Worm (Caenorhabditis elegans): ENCODE data around the gene nhr-147.

The nhr-147 gene

ce11 chrV:7379384-7379783 is 33.8 kb downstream of the nhr-147 start, which contains the start of gene srsx-24:
TSS of gene srsx-24 (minus strand) at chrV:7379484.
- TF ChIP-seq sma-3 (GFP tag; optimal IDR thresholded peaks at IDR 0.05) = no peak
- no peak for TF ChIP-seq sma-9 (GFP tag; optimal IDR thresholded peaks at IDR 0.05)
- TF ChIP-seq sma-9 (tag; optimal IDR thresholded peaks at IDR 0.05) = no peak
- TF ChIP-seq elt-1 (tag; optimal IDR thresholded peaks at IDR 0.05) = no peak
- TF ChIP-seq nhr-10 (tag; optimal IDR thresholded peaks at IDR 0.05) = no peak
- no peak for TF ChIP-seq sem-4 (tag; optimal IDR thresholded peaks at IDR 0.05)
- no peak for TF ChIP-seq nhr-21 (tag; optimal IDR thresholded peaks at IDR 0.05)
- no peak for TF ChIP-seq nhr-25 (tag; optimal IDR thresholded peaks at IDR 0.05)
- TF ChIP-seq ceh-16 (tag; optimal IDR thresholded peaks at IDR 0.05) = no peak
- no peak for TF ChIP-seq unc-39 (tag; optimal IDR thresholded peaks at IDR 0.05)
- no peak for TF ChIP-seq zag-1 (tag; optimal IDR thresholded peaks at IDR 0.05)
- TF ChIP-seq nhr-11 (tag; optimal IDR thresholded peaks at IDR 0.05) = no peak
- TF ChIP-seq nhr-23 (tag; optimal IDR thresholded peaks at IDR 0.05) = no peak

- TF ChIP-seq nhr-129 (tag; optimal IDR thresholded peaks at IDR 0.05) (no peak), mab-5 (tag; optimal IDR thresholded peaks at IDR 0.05) (no peak), alr-1 (tag; optimal IDR thresholded peaks at IDR 0.05) (no peak), ama-1 (optimal IDR thresholded peaks at IDR 0.05) (no peak), sma-3 (GFP tag; optimal IDR thresholded peaks at IDR 0.05) (no peak), ztf-11 (tag; optimal IDR thresholded peaks at IDR 0.05) (no peak), gmeb-1 (tag; optimal IDR thresholded peaks at IDR 0.05) (no peak), peb-1 (tag; optimal IDR thresholded peaks at IDR 0.05) (no peak), unc-55 (GFP tag; optimal IDR thresholded peaks at IDR 0.05) (no peak), nhr-12 (tag; optimal IDR thresholded peaks at IDR 0.05) (no peak), zag-1 (tag; optimal IDR thresholded peaks at IDR 0.05) (no peak), elt-3 (tag; optimal IDR thresholded peaks at IDR 0.05) (no peak), elt-1 (tag; optimal IDR thresholded peaks at IDR 0.05) (no peak), ztf-4 (tag; optimal IDR thresholded peaks at IDR 0.05) (no peak), sem-4 (tag; optimal IDR thresholded peaks at IDR 0.05) (no peak), nhr-25 (tag; optimal IDR thresholded peaks at IDR 0.05) (no peak), nhr-23 (tag; optimal IDR thresholded peaks at IDR 0.05) (no peak), ceh-82 (tag; optimal IDR thresholded peaks at IDR 0.05) (no peak), sma-9 (GFP tag; optimal IDR thresholded peaks at IDR 0.05) (no peak), sma-9 (tag; optimal IDR thresholded peaks at IDR 0.05) (no peak)
Measured at ce11 chrV:7381008-7381407, 35.4 kb downstream of the nhr-147 start, which contains the start of gene C03G6.17. TSS of gene C03G6.17 (minus strand) at chrV:7381108.

- peak; percentile 6 for TF ChIP-seq unc-55 (GFP tag; optimal IDR thresholded peaks at IDR 0.05)
- peak; percentile 2 for TF ChIP-seq fos-1 (tag; optimal IDR thresholded peaks at IDR 0.05)
- no peak for TF ChIP-seq blmp-1 (tag; optimal IDR thresholded peaks at IDR 0.05; ENCODE audit: insufficient read depth)
Measured at ce11 chrV:7386052-7386573, 40.5 kb downstream of the nhr-147 start, which contains the start of gene srp-6. TSS of gene srp-6 (minus strand) at chrV:7386102.

- TF ChIP-seq mdl-1 (tag; optimal IDR thresholded peaks at IDR 0.05) = no peak
- no peak for TF ChIP-seq alr-1 (tag; optimal IDR thresholded peaks at IDR 0.05)
- TF ChIP-seq unc-62 (GFP tag; optimal IDR thresholded peaks at IDR 0.05) = no peak
- no peak for TF ChIP-seq ZK546.5 (tag; optimal IDR thresholded peaks at IDR 0.05)
- no peak for TF ChIP-seq crh-2 (tag; optimal IDR thresholded peaks at IDR 0.05)
- no peak for TF ChIP-seq lin-39 (tag; optimal IDR thresholded peaks at IDR 0.05)
- no peak for TF ChIP-seq nhr-237 (tag; optimal IDR thresholded peaks at IDR 0.05)
- TF ChIP-seq aly-2 (tag; optimal IDR thresholded peaks at IDR 0.05) = no peak
- no peak for TF ChIP-seq zag-1 (tag; optimal IDR thresholded peaks at IDR 0.05)
- no peak for TF ChIP-seq nhr-129 (tag; optimal IDR thresholded peaks at IDR 0.05)
- TF ChIP-seq nhr-11 (tag; optimal IDR thresholded peaks at IDR 0.05) = no peak
- no peak for TF ChIP-seq mbf-1 (tag; optimal IDR thresholded peaks at IDR 0.05)
- TF ChIP-seq sem-4 (tag; optimal IDR thresholded peaks at IDR 0.05) = no peak
- no peak for TF ChIP-seq lsy-2 (tag; optimal IDR thresholded peaks at IDR 0.05)
- TF ChIP-seq ztf-11 (tag; optimal IDR thresholded peaks at IDR 0.05) = no peak
- no peak for TF ChIP-seq ceh-82 (tag; optimal IDR thresholded peaks at IDR 0.05)
- TF ChIP-seq unc-55 (GFP tag; optimal IDR thresholded peaks at IDR 0.05) = no peak
- TF ChIP-seq R02D3.7 (tag; optimal IDR thresholded peaks at IDR 0.05) = no peak
- TF ChIP-seq egl-27 (tag; optimal IDR thresholded peaks at IDR 0.05) = no peak
Measured at ce11 chrV:7387755-7388154, 42.2 kb downstream of the nhr-147 start, which contains the start of gene C02H6.3. TSS of gene C02H6.3 (minus strand) at chrV:7387855.
